Worm (Caenorhabditis elegans) whole organism, L2 larva: ENCODE measurements around the gene C40A11.2.

Experiments
- R02D3.7 ChIP-seq: fragments of 150-350 bp; optimal IDR thresholded peaks from 2 replicates; lab custom pipeline; 2014; ENCODE audit warnings: missing biosample characterization, missing genetic modification characterization
- blmp-1 ChIP-seq: sonication (generic microtip); optimal IDR thresholded peaks from 2 replicates; lab custom pipeline; 2017; ENCODE audit warnings: missing genetic modification characterization, mild to moderate bottlenecking, missing compliant biosample characterization, antibody characterized with exemption, moderate library complexity; ENCODE audit not compliant: insufficient read depth
- egl-27 ChIP-seq: sonication (generic microtip); optimal IDR thresholded peaks from 3 replicates; lab custom pipeline; 2017; ENCODE audit warnings: missing biosample characterization, missing genetic modification reagents, missing genetic modification characterization
- elt-1 ChIP-seq: fragments of 150-350 bp; optimal IDR thresholded peaks from 2 replicates; lab custom pipeline; 2014; ENCODE audit warnings: missing biosample characterization, missing genetic modification characterization
- lin-13 ChIP-seq: fragments of 150-350 bp; optimal IDR thresholded peaks from 2 replicates; lab custom pipeline; 2014; ENCODE audit warnings: missing biosample characterization, missing genetic modification reagents, missing genetic modification characterization
- nhr-11 ChIP-seq: fragments of 150-350 bp; optimal IDR thresholded peaks from 2 replicates; lab custom pipeline; 2014; ENCODE audit warnings: missing biosample characterization, missing genetic modification characterization
- skn-1 ChIP-seq: sonication (generic microtip); optimal IDR thresholded peaks from 2 replicates; lab custom pipeline; 2017; ENCODE audit warnings: missing biosample characterization, missing genetic modification characterization
- snpc-4 ChIP-seq: fragments of 150-350 bp; optimal IDR thresholded peaks from 2 replicates; lab custom pipeline; 2014; ENCODE audit warnings: missing biosample characterization, missing genetic modification characterization
- unc-62 ChIP-seq: fragments of 150-350 bp; optimal IDR thresholded peaks from 2 replicates; lab custom pipeline; 2014; ENCODE audit warnings: missing biosample characterization, missing genetic modification reagents, missing genetic modification characterization

DNA sequence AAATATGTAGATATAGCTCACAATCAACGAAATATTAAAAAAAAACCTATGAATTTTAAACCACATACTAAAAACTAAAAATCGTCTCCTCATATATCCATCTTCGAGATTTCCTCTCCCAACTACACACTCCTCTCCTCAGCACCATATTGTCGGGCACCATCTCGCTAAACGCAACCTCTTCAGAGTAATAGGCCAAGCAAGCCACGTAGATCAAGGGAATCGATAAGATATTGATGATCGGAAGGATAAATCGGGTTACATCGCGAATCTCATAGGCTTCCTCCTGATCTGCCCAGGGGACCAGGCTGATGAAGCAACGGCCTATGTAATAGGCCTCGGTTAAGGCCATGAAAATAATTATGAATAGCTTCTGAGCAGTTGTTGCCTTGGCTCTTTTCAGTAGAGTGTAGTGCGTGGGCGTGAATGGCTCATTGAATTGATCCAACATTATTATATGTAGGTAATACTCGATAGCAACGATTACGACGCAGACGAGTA, 3.8 kb downstream of the C40A11.2 start, which contains the start of the genes C40A11.7 and C40A11.8:
- no peak for TF ChIP-seq skn-1 (tag; lab: Kevin White, UChicago)
- TF ChIP-seq snpc-4 (tag; lab: Kevin White, UChicago), result no peak
- TF ChIP-seq egl-27 (tag; lab: Kevin White, UChicago), result no peak
- TF ChIP-seq elt-1 (tag; lab: Kevin White, UChicago), result no peak
- TF ChIP-seq blmp-1 (tag; lab: Kevin White, UChicago), result no peak
- TF ChIP-seq unc-62, result no peak
- TF ChIP-seq lin-13, result no peak
- no peak for TF ChIP-seq nhr-11 (tag; lab: Kevin White, UChicago)
- TF ChIP-seq R02D3.7 (tag; lab: Kevin White, UChicago), result no peak
